Worm (Caenorhabditis elegans) whole organism, early embryonic: ENCODE measurements around the gene M110.7.

Source experiments
- ama-1 ChIP-seq: fragments of 150-350 bp; optimal IDR thresholded peaks from 2 replicates; lab custom pipeline; 2014
- ceh-36 ChIP-seq: sonication (generic microtip); optimal IDR thresholded peaks from 2 replicates; lab custom pipeline; 2016; ENCODE audit warnings: missing genetic modification characterization, inconsistent platforms, missing compliant biosample characterization
- flt-1 ChIP-seq: fragments of 200-800 bp; sonication (Bioruptor generic); IDR thresholded peaks from 2 replicates; pipeline ENCODE4 v1.3.6; 2022; ENCODE audit warnings: missing genetic modification characterization, missing compliant biosample characterization
- hmg-4 ChIP-seq: fragments of 200-800 bp; sonication (Bioruptor generic); optimal IDR thresholded peaks from 2 replicates; lab custom pipeline; 2018; ENCODE audit warnings: mild to moderate bottlenecking, missing genetic modification characterization, missing compliant biosample characterization
- pes-1 ChIP-seq: fragments of 200-800 bp; sonication (Bioruptor generic); IDR thresholded peaks from 2 replicates; pipeline ENCODE4 v1.3.6; 2022; ENCODE audit warnings: missing genetic modification reagents, missing genetic modification characterization, missing compliant biosample characterization
- tbx-11 ChIP-seq: fragments of 200-800 bp; sonication (Bioruptor generic); IDR thresholded peaks from 2 replicates; pipeline ENCODE4 v1.3.6; 2022; ENCODE audit warnings: missing genetic modification characterization, missing compliant biosample characterization

DNA sequence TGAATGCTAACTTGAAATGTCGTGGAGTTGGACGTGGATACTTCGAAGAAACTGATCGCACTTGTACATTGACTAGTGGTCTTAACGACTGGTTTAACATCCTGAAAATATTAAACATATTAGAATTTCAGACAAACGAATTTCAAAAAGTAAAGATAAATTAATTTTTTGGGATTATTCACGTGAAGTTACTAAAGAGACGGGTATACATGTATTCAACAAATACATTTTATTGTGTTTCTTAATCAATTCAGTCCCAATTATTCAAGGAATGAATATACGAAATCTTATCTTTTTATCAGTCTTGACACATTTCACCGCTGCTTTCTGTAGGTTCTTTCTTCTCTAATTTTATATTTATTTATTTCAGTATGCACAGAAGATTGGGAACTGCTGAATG lies 45.8 kb downstream of the M110.7 start, which contains the start of the genes mrpl-10 and clec-142:
- TF ChIP-seq ceh-36 (tag; lab: Kevin White, UChicago), result no peak
- TF ChIP-seq flt-1, result no peak
- TF ChIP-seq tbx-11 (GFP tag; lab: Robert Waterston, UW), result no peak
- TF ChIP-seq ama-1, result no peak
- no peak for TF ChIP-seq pes-1
- TF ChIP-seq hmg-4 (GFP tag; lab: Kevin White, UChicago), result no peak
